Worm (Caenorhabditis elegans): ENCODE data around the gene C28H8.8.

DNA sequence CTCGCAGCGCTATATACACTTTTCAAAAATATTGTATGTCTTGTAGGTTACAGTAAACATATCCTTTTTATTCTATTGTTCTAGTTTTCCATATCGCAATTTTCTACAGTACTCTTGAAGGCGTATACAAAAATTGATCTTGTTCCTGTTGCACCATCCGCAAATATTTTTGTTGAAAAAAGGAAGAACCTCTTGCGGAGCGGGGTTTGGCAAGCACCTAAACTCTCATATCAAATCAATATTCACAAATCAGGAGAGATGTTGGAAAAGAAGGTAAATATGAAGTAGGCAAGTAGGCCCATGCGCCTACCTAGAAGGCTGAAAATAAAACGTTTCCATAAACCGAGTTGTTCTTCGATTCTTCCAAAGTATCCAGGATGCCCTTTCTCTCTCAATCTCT, 4.6 kb downstream of the C28H8.8 start, which contains the start of gene C28H8.5:
- TF ChIP-seq daf-19 (GFP tag; conservative IDR thresholded peaks at IDR 0.05) (no peak), Y5F2A.4 (GFP tag; optimal IDR thresholded peaks at IDR 0.05) (no peak), ceh-20 (GFP tag; IDR thresholded peaks at IDR 0.05) (no peak), spr-3 (GFP tag; optimal IDR thresholded peaks at IDR 0.05) (no peak), ama-1 (optimal IDR thresholded peaks at IDR 0.05) (no peak), lin-38 (GFP tag; IDR thresholded peaks at IDR 0.05) (no peak), mdl-1 (tag; optimal IDR thresholded peaks at IDR 0.05) (no peak)
